Worm (Caenorhabditis elegans) whole organism, L4 larva: Measurements from ENCODE around the gene srx-98.

Source experiments
- F49E8.2 ChIP-seq: sonication (generic microtip); optimal IDR thresholded peaks from 2 replicates; lab custom pipeline; 2016; ENCODE audit warnings: missing compliant biosample characterization, mild to moderate bottlenecking, missing genetic modification characterization, borderline replicate concordance
- Y105C5A.15 ChIP-seq: fragments of 200-800 bp; sonication (Bioruptor generic); IDR thresholded peaks from 2 replicates; pipeline ENCODE4 v1.3.6; 2022; ENCODE audit warnings: missing genetic modification characterization, missing compliant biosample characterization
- aha-1 ChIP-seq: fragments of 150-350 bp; peaks from one replicate; lab custom pipeline; 2014; ENCODE audit warnings: missing biosample characterization, missing genetic modification characterization
- ceh-28 ChIP-seq: fragments of 150-350 bp; optimal IDR thresholded peaks from 2 replicates; lab custom pipeline; 2014; ENCODE audit warnings: missing biosample characterization, missing genetic modification reagents, missing genetic modification characterization
- fkh-10 ChIP-seq: fragments of 150-350 bp; optimal IDR thresholded peaks from 2 replicates; lab custom pipeline; 2014; ENCODE audit warnings: missing biosample characterization, missing genetic modification reagents, missing genetic modification characterization
- lin-39 ChIP-seq: fragments of 150-350 bp; optimal IDR thresholded peaks from 2 replicates; lab custom pipeline; 2014; ENCODE audit warnings: missing biosample characterization, missing genetic modification reagents, missing genetic modification characterization
- lir-3 ChIP-seq: sonication (generic microtip); optimal IDR thresholded peaks from 2 replicates; lab custom pipeline; 2016; ENCODE audit warnings: mild to moderate bottlenecking, missing genetic modification characterization, missing compliant biosample characterization
- nhr-102 ChIP-seq: sonication (generic microtip); optimal IDR thresholded peaks from 2 replicates; lab custom pipeline; 2016; ENCODE audit warnings: mild to moderate bottlenecking, missing genetic modification characterization, moderate library complexity, missing compliant biosample characterization
- nhr-237 ChIP-seq: sonication (generic microtip); optimal IDR thresholded peaks from 2 replicates; lab custom pipeline; 2017; ENCODE audit warnings: missing biosample characterization, missing genetic modification characterization
- nhr-28 ChIP-seq: fragments of 150-350 bp; optimal IDR thresholded peaks from 2 replicates; lab custom pipeline; 2014; ENCODE audit warnings: missing biosample characterization, missing genetic modification characterization
- nhr-42 ChIP-seq: fragments of 200-800 bp; sonication (Bioruptor generic); IDR thresholded peaks from 2 replicates; pipeline ENCODE4 v1.3.6; 2022; ENCODE audit warnings: missing genetic modification characterization, missing compliant biosample characterization
- snpc-4 ChIP-seq: fragments of 150-350 bp; optimal IDR thresholded peaks from 2 replicates; lab custom pipeline; 2014; ENCODE audit warnings: missing biosample characterization, missing genetic modification characterization
- unc-62 ChIP-seq, 3 experiments: fragments of 150-350 bp in 1 of 3; sonication (generic microtip); optimal IDR thresholded peaks in 2 of 3; peaks in 1 of 3; 1 replicate in 1 of 3; 2 replicates in 2 of 3; lab custom pipeline; 2014 to 2017; ENCODE audit warnings: missing biosample characterization in 3 of 3, missing genetic modification characterization in 3 of 3, missing genetic modification reagents in 3 of 3, missing genotype in 1 of 3

- TF ChIP-seq nhr-237 (tag; lab: Kevin White, UChicago) (no peak), lir-3 (no peak), snpc-4 (tag; lab: Kevin White, UChicago) (no peak), unc-62 (GFP tag; optimal IDR thresholded peaks at IDR 0.05 in 1 of 2; lab: Kevin White, UChicago) (no peak), unc-62 (tag; optimal IDR thresholded peaks at IDR 0.05; lab: Kevin White, UChicago) (no peak), nhr-28 (tag; lab: Kevin White, UChicago) (no peak), nhr-42 (GFP tag; lab: Robert Waterston, UW) (no peak), ceh-28 (tag; lab: Kevin White, UChicago) (no peak), F49E8.2 (tag; lab: Kevin White, UChicago) (no peak), aha-1 (tag; lab: Kevin White, UChicago) (peak; percentile 34), nhr-102 (no peak), fkh-10 (no peak), lin-39 (tag; lab: Kevin White, UChicago) (no peak), Y105C5A.15 (GFP tag; lab: Robert Waterston, UW) (no peak)
These were observed 19.8 kb upstream of the srx-98 start, which contains the start of gene srx-101 for ce11 chrII:3690646-3691045.
